Worm (Caenorhabditis elegans): ENCODE measurements around the gene gipc-1.
A peak's percentile ranks its signal among the peaks of the same experiment; 100 is the strongest.

gipc-1 gene

ce11 chrIII:4899728-4900127, 29.1 kb downstream of the gipc-1 start (continued):
- TF ChIP-seq hmg-1.2 (GFP tag; IDR thresholded peaks at IDR 0.05), result peak; percentile 95
- peak; percentile 99 for TF ChIP-seq ztf-26 (tag; optimal IDR thresholded peaks at IDR 0.05)
- peak; percentile 87 for TF ChIP-seq ztf-18 (tag; optimal IDR thresholded peaks at IDR 0.05)
- TF ChIP-seq mel-28 (tag; optimal IDR thresholded peaks at IDR 0.05; ENCODE audit: borderline replicate concordance), result peak; percentile 48
- peak; percentile 97 for TF ChIP-seq mcd-1 (GFP tag; IDR thresholded peaks at IDR 0.05)
- peak; percentile 99 for TF ChIP-seq let-526 (GFP tag; IDR thresholded peaks at IDR 0.05)
- TF ChIP-seq pbrm-1 (GFP tag; IDR thresholded peaks at IDR 0.05), result peak; percentile 97
- TF ChIP-seq F37B4.10 (GFP tag; IDR thresholded peaks at IDR 0.05), result peak; percentile 94
- TF ChIP-seq B0019.2 (GFP tag; conservative IDR thresholded peaks at IDR 0.05), result peak; percentile 71
- peak; percentile 64 for TF ChIP-seq zim-3 (tag; optimal IDR thresholded peaks at IDR 0.05)
- peak; percentile 99 for TF ChIP-seq dox-1 (GFP tag; IDR thresholded peaks at IDR 0.05)
- TF ChIP-seq cebp-1 (GFP tag; IDR thresholded peaks at IDR 0.05), result peak; percentile 87
- peak; percentile 98 for TF ChIP-seq cebp-1 (tag; optimal IDR thresholded peaks at IDR 0.05)
- peak; percentile 37 for TF ChIP-seq B0261.1 (tag; optimal IDR thresholded peaks at IDR 0.05)
- no peak for TF ChIP-seq hrde-1 (tag; optimal IDR thresholded peaks at IDR 0.05; ENCODE audit: borderline replicate concordance)
- peak; percentile 100 for TF ChIP-seq chd-7 (tag; optimal IDR thresholded peaks at IDR 0.05)
- TF ChIP-seq atf-7 (tag; optimal IDR thresholded peaks at IDR 0.05), result peak; percentile 100
- TF ChIP-seq ceh-40 (GFP tag; IDR thresholded peaks at IDR 0.05), result no peak
- TF ChIP-seq Y67H2A.10 (GFP tag; conservative IDR thresholded peaks at IDR 0.05), result peak; percentile 89
- 0 out of 2 replicates have a peak, but pooled peaks have one; percentile 70 for TF ChIP-seq ztf-25 (GFP tag; IDR thresholded peaks at IDR 0.05)
- TF ChIP-seq B0336.3 (GFP tag; IDR thresholded peaks at IDR 0.05), result peak; percentile 100
- TF ChIP-seq madf-6 (GFP tag; IDR thresholded peaks at IDR 0.05), result peak; percentile 78
- TF ChIP-seq sdz-38 (tag; optimal IDR thresholded peaks at IDR 0.05), result no peak
- no peak for TF ChIP-seq F55B11.4 (tag; optimal IDR thresholded peaks at IDR 0.05; ENCODE audit: borderline replicate concordance, insufficient read depth)
- peak; percentile 95 for TF ChIP-seq madf-3 (GFP tag; IDR thresholded peaks at IDR 0.05)
- peak; percentile 94 to 95 for TF ChIP-seq let-607 (tag; optimal IDR thresholded peaks at IDR 0.05)
- peak; percentile 84 for TF ChIP-seq pha-4 (tag; optimal IDR thresholded peaks at IDR 0.05)
- peak; percentile 99 for TF ChIP-seq ets-4 (GFP tag; optimal IDR thresholded peaks at IDR 0.05)
- no peak for TF ChIP-seq rec-8 (tag; optimal IDR thresholded peaks at IDR 0.05)
- TF ChIP-seq T07F8.4 (tag; optimal IDR thresholded peaks at IDR 0.05), result peak; percentile 38
- TF ChIP-seq K12H6.12 (tag; optimal IDR thresholded peaks at IDR 0.05), result peak; percentile 100
- peak; percentile 77 for TF ChIP-seq unc-62 (GFP tag; optimal IDR thresholded peaks at IDR 0.05)
- TF ChIP-seq snpc-1.3 (tag; optimal IDR thresholded peaks at IDR 0.05; ENCODE audit: insufficient read depth), result no peak
- TF ChIP-seq lag-1 (GFP tag; IDR thresholded peaks at IDR 0.05), result peak; percentile 86; the same call in 1 of the 2 replicates
- peak; percentile 97 for TF ChIP-seq nhr-90 (tag; optimal IDR thresholded peaks at IDR 0.05)
- TF ChIP-seq F22D6.2 (tag; optimal IDR thresholded peaks at IDR 0.05), result peak; percentile 93
- TF ChIP-seq Y53G8AR.9 (GFP tag; conservative IDR thresholded peaks at IDR 0.05), result peak; percentile 96
- peak; percentile 41 for TF ChIP-seq D2030.7 (GFP tag; IDR thresholded peaks at IDR 0.05)
- peak; percentile 97 for TF ChIP-seq repo-1 (tag; optimal IDR thresholded peaks at IDR 0.05)
- TF ChIP-seq nfyb-1 (GFP tag; IDR thresholded peaks at IDR 0.05), result peak; percentile 99
- TF ChIP-seq lin-54 (GFP tag; optimal IDR thresholded peaks at IDR 0.05), result peak; percentile 96
- TF ChIP-seq ccch-3 (GFP tag; optimal IDR thresholded peaks at IDR 0.05), result no peak
- peak; percentile 99 for TF ChIP-seq lin-40 (tag; optimal IDR thresholded peaks at IDR 0.05)
- TF ChIP-seq hsf-1 (GFP tag; IDR thresholded peaks at IDR 0.05), result peak; percentile 75
- TF ChIP-seq lin-26 (GFP tag; IDR thresholded peaks at IDR 0.05), result peak; percentile 92
- TF ChIP-seq egl-44 (GFP tag; IDR thresholded peaks at IDR 0.05), result peak; percentile 98
- no peak for TF ChIP-seq ama-1 (optimal IDR thresholded peaks at IDR 0.05)
- no peak for TF ChIP-seq ama-1 (GFP tag; optimal IDR thresholded peaks at IDR 0.05)
- peak; percentile 99 for TF ChIP-seq nhr-80 (tag; optimal IDR thresholded peaks at IDR 0.05)

All from whole organism, young adult.